Worm (Caenorhabditis elegans): ENCODE measurements around the gene exos-4.1.

Gene exos-4.1

ce11 chrIV:13070142-13070541 lies 28.7 kb upstream of the exos-4.1 start, which contains the start of gene scl-7:
Gene scl-7 (plus strand): TSS chrIV:13070442.
- no peak for TF ChIP-seq peb-1 (tag; optimal IDR thresholded peaks at IDR 0.05)
- TF ChIP-seq nhr-23 (tag; optimal IDR thresholded peaks at IDR 0.05): no peak
- TF ChIP-seq ceh-82 (tag; optimal IDR thresholded peaks at IDR 0.05): no peak
- no peak for TF ChIP-seq skn-1 (tag; optimal IDR thresholded peaks at IDR 0.05)

DNA sequence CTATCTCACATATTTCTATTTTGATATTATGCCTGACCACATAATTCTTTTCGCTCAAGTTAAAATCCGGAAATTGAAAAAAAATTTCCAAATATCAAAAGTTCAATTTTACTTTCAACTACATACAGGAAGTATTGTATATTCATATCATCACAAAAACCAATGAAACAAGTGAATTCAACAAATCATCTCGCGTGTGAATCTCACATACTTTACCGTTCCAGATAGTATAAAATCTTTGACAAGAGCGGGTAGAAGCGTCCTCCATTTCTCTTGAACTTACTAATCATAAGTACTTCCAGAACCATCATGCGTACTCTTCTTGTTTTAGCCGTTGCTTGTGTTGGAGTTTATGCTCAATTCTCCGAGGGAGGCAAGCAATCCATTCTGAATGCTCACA lies 27.4 kb upstream of the exos-4.1 start, which contains the start of gene scl-8:
TSS of gene scl-8 (plus strand) at position 301 of the 400 bp plus-strand sequence.
- TF ChIP-seq nhr-237 (tag; optimal IDR thresholded peaks at IDR 0.05) (no peak), mbf-1 (tag; optimal IDR thresholded peaks at IDR 0.05) (no peak), F13H6.1 (tag; optimal IDR thresholded peaks at IDR 0.05) (no peak), nhr-10 (tag; optimal IDR thresholded peaks at IDR 0.05) (no peak), egl-27 (tag; optimal IDR thresholded peaks at IDR 0.05) (no peak), ztf-1 (GFP tag; conservative IDR thresholded peaks at IDR 0.05) (no peak), mdl-1 (tag; optimal IDR thresholded peaks at IDR 0.05) (no peak), Y55F3AM.14 (GFP tag; optimal IDR thresholded peaks at IDR 0.05) (no peak), snpc-4 (tag; optimal IDR thresholded peaks at IDR 0.05) (no peak), ama-1 (optimal IDR thresholded peaks at IDR 0.05) (no peak), nhr-23 (tag; optimal IDR thresholded peaks at IDR 0.05) (no peak), ceh-82 (tag; optimal IDR thresholded peaks at IDR 0.05) (no peak), nhr-77 (tag; optimal IDR thresholded peaks at IDR 0.05) (no peak), nhr-11 (tag; optimal IDR thresholded peaks at IDR 0.05) (no peak), unc-39 (tag; optimal IDR thresholded peaks at IDR 0.05) (no peak), skn-1 (tag; optimal IDR thresholded peaks at IDR 0.05) (no peak)

- peak; percentile 26 for TF ChIP-seq nhr-25 (tag; optimal IDR thresholded peaks at IDR 0.05)
- peak; percentile 57 for TF ChIP-seq sma-3 (GFP tag; optimal IDR thresholded peaks at IDR 0.05)
- TF ChIP-seq gmeb-1 (tag; optimal IDR thresholded peaks at IDR 0.05): peak; percentile 6
- peak; percentile 80 for TF ChIP-seq nhr-129 (tag; optimal IDR thresholded peaks at IDR 0.05)
- TF ChIP-seq nhr-6 (tag; optimal IDR thresholded peaks at IDR 0.05): no peak
- peak; percentile 30 for TF ChIP-seq fos-1 (tag; optimal IDR thresholded peaks at IDR 0.05)
- TF ChIP-seq nhr-21 (tag; optimal IDR thresholded peaks at IDR 0.05): peak; percentile 48
- TF ChIP-seq mab-5 (tag; optimal IDR thresholded peaks at IDR 0.05): no peak
- no peak for TF ChIP-seq mdl-1 (tag; optimal IDR thresholded peaks at IDR 0.05)
- no peak for TF ChIP-seq zag-1 (tag; optimal IDR thresholded peaks at IDR 0.05)
- no peak for TF ChIP-seq ama-1 (optimal IDR thresholded peaks at IDR 0.05)
- peak; percentile 33 for TF ChIP-seq blmp-1 (tag; optimal IDR thresholded peaks at IDR 0.05; ENCODE audit: insufficient read depth)
- peak; percentile 78 for TF ChIP-seq sma-9 (GFP tag; optimal IDR thresholded peaks at IDR 0.05)
- TF ChIP-seq sma-9 (tag; optimal IDR thresholded peaks at IDR 0.05): no peak
- TF ChIP-seq unc-62 (GFP tag; optimal IDR thresholded peaks at IDR 0.05): no peak
- no peak for TF ChIP-seq lin-13 (GFP tag; optimal IDR thresholded peaks at IDR 0.05)
Measured at ce11 chrIV:13075625-13076252, 23.1 kb upstream of the exos-4.1 start.

- TF ChIP-seq gmeb-1 (tag; optimal IDR thresholded peaks at IDR 0.05) (no peak), crh-2 (tag; optimal IDR thresholded peaks at IDR 0.05) (no peak), C34F6.9 (tag; optimal IDR thresholded peaks at IDR 0.05) (no peak), unc-39 (tag; optimal IDR thresholded peaks at IDR 0.05) (no peak), snpc-4 (tag; optimal IDR thresholded peaks at IDR 0.05) (no peak), ztf-1 (GFP tag; conservative IDR thresholded peaks at IDR 0.05) (no peak), nhr-10 (tag; optimal IDR thresholded peaks at IDR 0.05) (no peak), sma-3 (GFP tag; optimal IDR thresholded peaks at IDR 0.05) (no peak), blmp-1 (tag; optimal IDR thresholded peaks at IDR 0.05; ENCODE audit: insufficient read depth) (no peak)
Measured at ce11 chrIV:13076620-13077019, 22.2 kb upstream of the exos-4.1 start, which contains the start of gene C39E9.7. Gene C39E9.7 (minus strand): TSS chrIV:13076720.

DNA sequence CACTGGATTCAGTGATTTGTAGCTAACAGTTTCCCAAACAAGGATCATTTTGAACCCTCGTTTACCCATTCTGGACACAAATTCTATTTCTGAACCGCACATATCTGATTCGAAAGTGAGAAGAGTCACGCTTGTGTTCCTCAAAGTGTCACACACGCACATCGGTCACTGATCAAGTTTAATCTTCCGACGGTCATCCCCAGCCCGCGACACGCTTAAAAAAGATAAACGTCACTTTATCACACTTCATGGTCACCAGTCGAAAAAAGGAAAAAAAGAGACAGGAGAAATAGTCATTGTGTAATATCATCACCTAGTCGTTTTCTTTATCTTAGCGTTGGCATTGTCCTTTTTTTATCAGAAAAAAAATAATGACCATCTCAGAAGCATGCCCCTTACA lies 21.1 kb upstream of the exos-4.1 start:
- TF ChIP-seq ama-1 (optimal IDR thresholded peaks at IDR 0.05) (no peak), C34F6.9 (tag; optimal IDR thresholded peaks at IDR 0.05) (no peak), sma-9 (GFP tag; optimal IDR thresholded peaks at IDR 0.05) (peak; percentile 87), sma-9 (tag; optimal IDR thresholded peaks at IDR 0.05) (no peak), nhr-129 (tag; optimal IDR thresholded peaks at IDR 0.05) (peak; percentile 55), sma-3 (GFP tag; optimal IDR thresholded peaks at IDR 0.05) (peak; percentile 49), nhr-21 (tag; optimal IDR thresholded peaks at IDR 0.05) (peak; percentile 86), mdl-1 (tag; optimal IDR thresholded peaks at IDR 0.05) (peak in 1 of 2 experiments; percentile 29), nhr-25 (tag; optimal IDR thresholded peaks at IDR 0.05) (peak; percentile 76), blmp-1 (tag; optimal IDR thresholded peaks at IDR 0.05; ENCODE audit: insufficient read depth) (peak; percentile 72)
